Fruit fly (Drosophila melanogaster) whole organism, prepupa: ENCODE data around the gene ImpE1.

Source experiments
- Blimp-1 ChIP-seq: fragments of 200-800 bp; sonication (Bioruptor generic); optimal IDR thresholded peaks from 3 replicates; lab custom pipeline; 2017; ENCODE audit warnings: missing biosample characterization, missing genetic modification characterization, mild to moderate bottlenecking, moderate library complexity, missing genetic modification reagents
- CG9139 ChIP-seq: fragments of 200-800 bp; sonication (Bioruptor generic); optimal IDR thresholded peaks from 3 replicates; lab custom pipeline; 2017; ENCODE audit warnings: missing biosample characterization, mild to moderate bottlenecking, missing genetic modification characterization
- Gug ChIP-seq: fragments of 200-800 bp; sonication (Bioruptor generic); IDR thresholded peaks from 2 replicates; pipeline ENCODE4 v1.3.6; 2022; ENCODE audit warnings: missing biosample characterization, missing genetic modification characterization
- Lpt ChIP-seq: fragments of 200-800 bp; sonication (Bioruptor generic); optimal IDR thresholded peaks from 3 replicates; lab custom pipeline; 2016; ENCODE audit warnings: missing biosample characterization, missing genetic modification characterization
- Sox102F ChIP-seq: fragments of 200-800 bp; sonication (Bioruptor generic); optimal IDR thresholded peaks from 2 replicates; lab custom pipeline; 2016; ENCODE audit warnings: missing biosample characterization, mild to moderate bottlenecking, missing genetic modification characterization
- achi ChIP-seq: fragments of 200-800 bp; sonication (Bioruptor generic); optimal IDR thresholded peaks from 3 replicates; lab custom pipeline; 2016; ENCODE audit warnings: missing biosample characterization, missing genetic modification characterization
- fkh ChIP-seq: fragments of 200-800 bp; sonication (Bioruptor generic); optimal IDR thresholded peaks from 3 replicates; lab custom pipeline; 2017; ENCODE audit warnings: missing biosample characterization, mild to moderate bottlenecking, missing genetic modification characterization, moderate library complexity
- topi ChIP-seq: fragments of 200-800 bp; sonication (Bioruptor generic); optimal IDR thresholded peaks from 3 replicates; lab custom pipeline; 2016; ENCODE audit warnings: missing biosample characterization, missing genetic modification characterization

dm6 chr3L:8424831-8425336 lies 52.7 kb downstream of the ImpE1 start, which contains the start of gene Cbl:
- TF ChIP-seq CG9139 (GFP tag; lab: Kevin White, UChicago) (no peak), achi (GFP tag; lab: Kevin White, UChicago) (no peak), Lpt (GFP tag; lab: Kevin White, UChicago) (no peak), fkh (GFP tag; lab: Kevin White, UChicago) (no peak), Gug (GFP tag; lab: Robert Waterston, UW) (no peak), Blimp-1 (GFP tag; lab: Kevin White, UChicago) (no peak), topi (no peak), Sox102F (GFP tag; lab: Kevin White, UChicago) (no peak)
